Worm (Caenorhabditis elegans): Measurements from ENCODE around the gene C53A5.17.

DNA sequence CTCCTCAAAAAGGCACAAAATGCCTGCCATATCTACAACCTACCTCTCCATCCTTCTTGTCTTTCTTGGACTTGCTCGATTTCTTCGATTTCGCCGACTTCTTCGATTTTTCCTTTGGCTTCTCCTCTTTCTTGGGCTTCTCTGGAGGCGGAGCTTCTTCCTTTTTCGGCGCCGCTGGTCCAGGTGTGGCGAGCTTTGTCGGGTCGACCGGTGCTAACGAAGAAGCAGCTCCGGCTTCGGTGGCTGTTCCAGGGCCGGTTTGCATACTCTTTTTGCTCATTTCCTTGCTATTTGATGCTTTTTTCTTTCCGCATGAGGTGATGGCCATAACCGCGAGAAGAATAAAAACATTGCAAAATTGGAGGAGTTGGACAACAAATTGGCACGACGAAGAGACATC lies 40.4 kb downstream of the C53A5.17 start:
- no peak for TF ChIP-seq snpc-4 (tag; optimal IDR thresholded peaks at IDR 0.05)
- no peak for TF ChIP-seq elt-1 (tag; optimal IDR thresholded peaks at IDR 0.05; ENCODE audit: borderline replicate concordance, insufficient read depth)
- no peak for TF ChIP-seq cnd-1 (tag; optimal IDR thresholded peaks at IDR 0.05)
- TF ChIP-seq unc-39 (tag; optimal IDR thresholded peaks at IDR 0.05), result no peak
- TF ChIP-seq lsy-2 (tag; optimal IDR thresholded peaks at IDR 0.05), result no peak
- no peak for TF ChIP-seq pha-4 (tag; optimal IDR thresholded peaks at IDR 0.05)
